Fruit fly (Drosophila melanogaster) Kc167 (cell line): Measurements from ENCODE around the gene CG16781.

Experiments used
- Sin3A ChIP-seq: fragments of >200 bp; optimal IDR thresholded peaks from 2 replicates; lab custom pipeline; 2018; ENCODE audit warnings: missing external identifiers
- h ChIP-seq: fragments of >200 bp; optimal IDR thresholded peaks from 3 replicates; lab custom pipeline; 2018; ENCODE audit warnings: missing external identifiers

dm6 chrX:3485871-3486270 lies 22.0 kb upstream of the CG16781 start:
- no peak for TF ChIP-seq h (lab: Kevin White, UChicago)
- no peak for TF ChIP-seq Sin3A
